Worm (Caenorhabditis elegans) whole organism, L2 larva: Measurements from ENCODE around the gene srz-67.
"Not testable (repeated sequence)": the region's sequence is repeated elsewhere in the genome, so short reads cannot be mapped to it uniquely, and the experiment has no call there.

Experiments used
- C34F6.9 ChIP-seq: fragments of 150-350 bp; optimal IDR thresholded peaks from 2 replicates; lab custom pipeline; 2014; ENCODE audit warnings: missing biosample characterization, missing genetic modification characterization
- F13H6.1 ChIP-seq: sonication (generic microtip); optimal IDR thresholded peaks from 2 replicates; lab custom pipeline; 2016; ENCODE audit warnings: missing genetic modification characterization, missing compliant biosample characterization
- R02D3.7 ChIP-seq: fragments of 150-350 bp; optimal IDR thresholded peaks from 2 replicates; lab custom pipeline; 2014; ENCODE audit warnings: missing biosample characterization, missing genetic modification characterization
- Y55F3AM.14 ChIP-seq: fragments of 200-800 bp; sonication (Bioruptor generic); optimal IDR thresholded peaks from 2 replicates; lab custom pipeline; 2018; ENCODE audit warnings: mild to moderate bottlenecking, missing genetic modification characterization, missing compliant biosample characterization
- aly-2 ChIP-seq: fragments of 150-350 bp; optimal IDR thresholded peaks from 2 replicates; lab custom pipeline; 2014; ENCODE audit warnings: missing biosample characterization, missing genetic modification characterization
- ama-1 ChIP-seq: fragments of 150-350 bp; optimal IDR thresholded peaks from 2 replicates; lab custom pipeline; 2018; ENCODE audit warnings: inconsistent platforms
- blmp-1 ChIP-seq: sonication (generic microtip); optimal IDR thresholded peaks from 2 replicates; lab custom pipeline; 2017; ENCODE audit warnings: missing genetic modification characterization, mild to moderate bottlenecking, missing compliant biosample characterization, antibody characterized with exemption, moderate library complexity; ENCODE audit not compliant: insufficient read depth
- ceh-82 ChIP-seq: fragments of 150-350 bp; optimal IDR thresholded peaks from 2 replicates; lab custom pipeline; 2014; ENCODE audit warnings: missing biosample characterization, missing genetic modification characterization
- crh-2 ChIP-seq: sonication (generic microtip); optimal IDR thresholded peaks from 2 replicates; lab custom pipeline; 2017; ENCODE audit warnings: missing biosample characterization, missing genetic modification characterization
- egl-27 ChIP-seq: sonication (generic microtip); optimal IDR thresholded peaks from 3 replicates; lab custom pipeline; 2017; ENCODE audit warnings: missing biosample characterization, missing genetic modification reagents, missing genetic modification characterization
- elt-3 ChIP-seq: sonication (generic microtip); optimal IDR thresholded peaks from 2 replicates; lab custom pipeline; 2017; ENCODE audit warnings: missing biosample characterization, missing genetic modification characterization
- fos-1 ChIP-seq: fragments of 150-350 bp; optimal IDR thresholded peaks from 2 replicates; lab custom pipeline; 2014; ENCODE audit warnings: missing biosample characterization, missing genetic modification characterization
- gmeb-1 ChIP-seq: fragments of 150-350 bp; optimal IDR thresholded peaks from 2 replicates; lab custom pipeline; 2014; ENCODE audit warnings: missing biosample characterization, missing genetic modification characterization
- lin-13 ChIP-seq: fragments of 150-350 bp; optimal IDR thresholded peaks from 2 replicates; lab custom pipeline; 2014; ENCODE audit warnings: missing biosample characterization, missing genetic modification reagents, missing genetic modification characterization
- mab-5 ChIP-seq: fragments of 150-350 bp; optimal IDR thresholded peaks from 2 replicates; lab custom pipeline; 2014; ENCODE audit warnings: missing biosample characterization, missing genetic modification characterization
- mdl-1 ChIP-seq, 2 experiments: fragments of 150-350 bp in 1 of 2; sonication (generic microtip) in 1 of 2; optimal IDR thresholded peaks; 2 replicates each; lab custom pipeline; 2017; ENCODE audit warnings: missing biosample characterization in 2 of 2, missing genetic modification characterization in 2 of 2
- nhr-10 ChIP-seq: sonication (generic microtip); optimal IDR thresholded peaks from 2 replicates; lab custom pipeline; 2017; ENCODE audit warnings: missing biosample characterization, missing genetic modification characterization
- nhr-11 ChIP-seq: fragments of 150-350 bp; optimal IDR thresholded peaks from 2 replicates; lab custom pipeline; 2014; ENCODE audit warnings: missing biosample characterization, missing genetic modification characterization
- nhr-12 ChIP-seq: fragments of 150-350 bp; optimal IDR thresholded peaks from 2 replicates; lab custom pipeline; 2014; ENCODE audit warnings: missing biosample characterization, missing genetic modification characterization
- nhr-25 ChIP-seq: fragments of 150-350 bp; sonication (generic microtip); optimal IDR thresholded peaks from 3 replicates; lab custom pipeline; 2014; ENCODE audit warnings: missing biosample characterization, missing genetic modification characterization
- nhr-6 ChIP-seq: fragments of 150-350 bp; optimal IDR thresholded peaks from 2 replicates; lab custom pipeline; 2014; ENCODE audit warnings: missing biosample characterization, missing genetic modification characterization
- nhr-77 ChIP-seq: fragments of 150-350 bp; optimal IDR thresholded peaks from 2 replicates; lab custom pipeline; 2014; ENCODE audit warnings: missing biosample characterization, missing genetic modification characterization
- peb-1 ChIP-seq: fragments of 150-350 bp; optimal IDR thresholded peaks from 2 replicates; lab custom pipeline; 2014; ENCODE audit warnings: missing biosample characterization, missing genetic modification characterization
- snpc-4 ChIP-seq: fragments of 150-350 bp; optimal IDR thresholded peaks from 2 replicates; lab custom pipeline; 2014; ENCODE audit warnings: missing biosample characterization, missing genetic modification characterization
- unc-55 ChIP-seq: fragments of 150-350 bp; sonication (generic microtip); optimal IDR thresholded peaks from 3 replicates; lab custom pipeline; 2014; ENCODE audit warnings: missing biosample characterization, missing genetic modification reagents, missing genetic modification characterization
- unc-62 ChIP-seq: fragments of 150-350 bp; optimal IDR thresholded peaks from 2 replicates; lab custom pipeline; 2014; ENCODE audit warnings: missing biosample characterization, missing genetic modification reagents, missing genetic modification characterization
- zag-1 ChIP-seq: fragments of 150-350 bp; optimal IDR thresholded peaks from 2 replicates; lab custom pipeline; 2014; ENCODE audit warnings: missing biosample characterization, missing genetic modification characterization
- ztf-4 ChIP-seq: fragments of 150-350 bp; optimal IDR thresholded peaks from 2 replicates; lab custom pipeline; 2014; ENCODE audit warnings: missing biosample characterization, missing genetic modification characterization

The srz-67 gene

ce11 chrII:3196966-3197365 is 40.0 kb downstream of the srz-67 start, which contains the start of gene gcy-15:
Gene gcy-15, minus strand, starts transcription at chrII:3197066.
- TF ChIP-seq F13H6.1 (tag; lab: Kevin White, UChicago) (no peak), fos-1 (tag; lab: Kevin White, UChicago) (no peak), peb-1 (no peak), zag-1 (no peak), mdl-1 (tag; optimal IDR thresholded peaks at IDR 0.05; lab: Kevin White, UChicago) (no peak), unc-55 (GFP tag; lab: Kevin White, UChicago) (no peak), ztf-4 (tag; lab: Kevin White, UChicago) (no peak), blmp-1 (tag; lab: Kevin White, UChicago) (no peak), nhr-12 (tag; lab: Kevin White, UChicago) (no peak), nhr-11 (tag; lab: Kevin White, UChicago) (no peak), snpc-4 (tag; lab: Kevin White, UChicago) (no peak), unc-62 (GFP tag; lab: Kevin White, UChicago) (no peak), lin-13 (GFP tag; lab: Kevin White, UChicago) (no peak), elt-3 (tag; lab: Kevin White, UChicago) (no peak), crh-2 (no peak), R02D3.7 (tag; lab: Kevin White, UChicago) (no peak)

ce11 chrII:3195739-3196138 is 41.2 kb downstream of the srz-67 start:
- no peak for TF ChIP-seq nhr-6
- TF ChIP-seq Y55F3AM.14 (GFP tag; lab: Kevin White, UChicago), result no peak
- no peak for TF ChIP-seq lin-13 (GFP tag; lab: Kevin White, UChicago)
- TF ChIP-seq ama-1, result no peak
- TF ChIP-seq peb-1, result no peak
- TF ChIP-seq blmp-1 (tag; lab: Kevin White, UChicago), result no peak
- TF ChIP-seq ceh-82, result no peak
- TF ChIP-seq R02D3.7 (tag; lab: Kevin White, UChicago), result no peak
- no peak for TF ChIP-seq nhr-25
- TF ChIP-seq aly-2 (tag; lab: Kevin White, UChicago), result no peak
- no peak for TF ChIP-seq elt-3 (tag; lab: Kevin White, UChicago)
- TF ChIP-seq mab-5, result no peak
- TF ChIP-seq, all 48 proteins: peak for 0

ce11 chrII:3191544-3191943 is 45.4 kb downstream of the srz-67 start, which contains the start of gene Y27F2A.9:
Gene Y27F2A.9, minus strand, starts transcription at chrII:3191644.
- not testable (repeated sequence) for TF ChIP-seq C34F6.9, F13H6.1, egl-27 (tag; lab: Kevin White, UChicago)

ce11 chrII:3189038-3189437 is 47.9 kb downstream of the srz-67 start, which contains the start of gene Y27F2A.11:
Gene Y27F2A.11, plus strand, starts transcription at chrII:3189338.
- TF ChIP-seq nhr-77 (tag; lab: Kevin White, UChicago); gmeb-1; nhr-10 (tag; lab: Kevin White, UChicago): not testable (repeated sequence)
- TF ChIP-seq, all 48 proteins: peak for 0; not testable (repeated sequence) for 48
